Fruit fly (Drosophila melanogaster): ENCODE results near the gene Acam.

Gene Acam

DNA sequence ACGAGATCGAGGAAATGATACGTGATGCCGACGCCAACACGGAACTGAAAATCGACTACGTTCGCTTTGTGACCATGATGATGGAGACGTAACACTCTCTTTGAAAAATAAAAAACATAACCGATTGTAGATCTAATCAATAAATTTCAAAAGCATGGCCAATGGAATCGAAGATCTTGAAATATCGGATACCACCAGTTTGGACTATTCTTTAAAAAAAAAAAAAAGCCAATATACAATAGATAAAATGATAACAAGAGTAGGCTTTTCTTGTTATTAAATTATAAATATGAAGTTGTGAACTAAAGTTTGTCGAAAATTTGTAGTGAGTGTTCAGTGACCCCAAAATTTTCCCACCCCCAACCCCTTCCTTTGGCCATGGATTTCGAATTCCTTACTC lies at the start of gene Acam, which contains the start of gene CG17770:
Gene Acam (plus strand): TSS at position 301 of the 400 bp plus-strand sequence.
Gene CG17770 (plus strand): TSS at position 301 of the 400 bp plus-strand sequence.
- TF ChIP-seq psq (optimal IDR thresholded peaks at IDR 0.05), result no peak
- no peak for TF ChIP-seq usp (GFP tag; optimal IDR thresholded peaks at IDR 0.05)
- no peak for TF ChIP-seq pan (optimal IDR thresholded peaks at IDR 0.05)
- no peak for TF ChIP-seq CG8478 (optimal IDR thresholded peaks at IDR 0.05)
- no peak for TF ChIP-seq Dll (optimal IDR thresholded peaks at IDR 0.05)
- TF ChIP-seq EcR (GFP tag; optimal IDR thresholded peaks at IDR 0.05), result no peak

- TF ChIP-seq Dll (optimal IDR thresholded peaks at IDR 0.05) (no peak), EcR (GFP tag; optimal IDR thresholded peaks at IDR 0.05) (no peak), usp (GFP tag; optimal IDR thresholded peaks at IDR 0.05) (no peak), CG8478 (optimal IDR thresholded peaks at IDR 0.05) (no peak), pan (optimal IDR thresholded peaks at IDR 0.05) (no peak), psq (optimal IDR thresholded peaks at IDR 0.05) (no peak)
These were observed 49.5 kb upstream of the Acam start for dm6 chr3R:25762005-25762764.

dm6 chr3R:25763005-25763404 lies 48.7 kb upstream of the Acam start, which contains the start of gene LpR1:
Gene LpR1, minus strand, starts transcription at chr3R:25763105.
- no peak for TF ChIP-seq CG8478 (optimal IDR thresholded peaks at IDR 0.05)
- no peak for TF ChIP-seq psq (optimal IDR thresholded peaks at IDR 0.05)
- no peak for TF ChIP-seq pan (optimal IDR thresholded peaks at IDR 0.05)
- no peak for TF ChIP-seq Dll (optimal IDR thresholded peaks at IDR 0.05)
- no peak for TF ChIP-seq usp (GFP tag; optimal IDR thresholded peaks at IDR 0.05)
- TF ChIP-seq EcR (GFP tag; optimal IDR thresholded peaks at IDR 0.05), result no peak

- TF ChIP-seq EcR (GFP tag; optimal IDR thresholded peaks at IDR 0.05), result no peak
- no peak for TF ChIP-seq usp (GFP tag; optimal IDR thresholded peaks at IDR 0.05)
- TF ChIP-seq pan (optimal IDR thresholded peaks at IDR 0.05), result no peak
- no peak for TF ChIP-seq CG8478 (optimal IDR thresholded peaks at IDR 0.05)
- TF ChIP-seq Dll (optimal IDR thresholded peaks at IDR 0.05), result no peak
- TF ChIP-seq psq (optimal IDR thresholded peaks at IDR 0.05), result no peak
These were observed 36.4 kb upstream of the Acam start, which contains the start of the genes CG17197 and CG17198 for dm6 chr3R:25775269-25775668. Gene CG17197, minus strand, starts transcription at chr3R:25775369. Gene CG17198, minus strand, starts transcription at chr3R:25775369.

- TF ChIP-seq Dll (optimal IDR thresholded peaks at IDR 0.05) (no peak), usp (GFP tag; optimal IDR thresholded peaks at IDR 0.05) (no peak), CG8478 (optimal IDR thresholded peaks at IDR 0.05) (no peak), EcR (GFP tag; optimal IDR thresholded peaks at IDR 0.05) (no peak), pan (optimal IDR thresholded peaks at IDR 0.05) (no peak), psq (optimal IDR thresholded peaks at IDR 0.05) (no peak)
These were observed 35.6 kb upstream of the Acam start, which contains the start of gene CG17196 for dm6 chr3R:25776137-25776536. Gene CG17196, minus strand, starts transcription at chr3R:25776237.

DNA sequence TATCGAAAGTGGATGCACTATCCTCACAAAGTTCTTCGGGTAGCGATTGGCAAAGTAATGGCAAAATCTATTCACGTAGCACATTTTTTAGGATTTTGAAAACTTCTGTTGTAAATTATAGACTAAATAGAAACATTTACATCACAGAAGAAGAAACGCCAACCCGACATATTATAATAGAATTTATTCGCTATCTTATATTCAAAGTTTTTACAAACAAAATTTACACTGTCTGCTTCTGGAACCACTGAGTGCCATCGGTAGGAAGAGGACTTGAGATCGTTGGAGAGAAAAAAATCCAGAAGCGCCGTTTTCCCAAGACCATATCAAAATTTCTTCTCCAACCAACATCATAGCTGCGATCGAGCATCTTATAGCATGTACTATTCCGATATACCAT lies 34.6 kb upstream of the Acam start, which contains the start of gene CG17195:
Gene CG17195 (minus strand): TSS at position 101 of the 400 bp plus-strand sequence.
- TF ChIP-seq EcR (GFP tag; optimal IDR thresholded peaks at IDR 0.05), result no peak
- TF ChIP-seq Dll (optimal IDR thresholded peaks at IDR 0.05), result no peak
- no peak for TF ChIP-seq usp (GFP tag; optimal IDR thresholded peaks at IDR 0.05)
- TF ChIP-seq pan (optimal IDR thresholded peaks at IDR 0.05), result no peak
- TF ChIP-seq CG8478 (optimal IDR thresholded peaks at IDR 0.05), result no peak
- no peak for TF ChIP-seq psq (optimal IDR thresholded peaks at IDR 0.05)

- TF ChIP-seq usp (GFP tag; optimal IDR thresholded peaks at IDR 0.05) (no peak), Dll (optimal IDR thresholded peaks at IDR 0.05) (no peak), psq (optimal IDR thresholded peaks at IDR 0.05) (no peak), CG8478 (optimal IDR thresholded peaks at IDR 0.05) (no peak), EcR (GFP tag; optimal IDR thresholded peaks at IDR 0.05) (no peak), pan (optimal IDR thresholded peaks at IDR 0.05) (no peak)
These were observed 33.5 kb upstream of the Acam start, which contains the start of gene CG4956 for dm6 chr3R:25778205-25778604. Gene CG4956, minus strand, starts transcription at chr3R:25778305.

- TF ChIP-seq usp (GFP tag; optimal IDR thresholded peaks at IDR 0.05), result no peak
- TF ChIP-seq psq (optimal IDR thresholded peaks at IDR 0.05), result no peak
- TF ChIP-seq CG8478 (optimal IDR thresholded peaks at IDR 0.05), result no peak
- no peak for TF ChIP-seq EcR (GFP tag; optimal IDR thresholded peaks at IDR 0.05)
- no peak for TF ChIP-seq Dll (optimal IDR thresholded peaks at IDR 0.05)
- no peak for TF ChIP-seq pan (optimal IDR thresholded peaks at IDR 0.05)
These were observed 28.8 kb upstream of the Acam start for dm6 chr3R:25782855-25783424.

DNA sequence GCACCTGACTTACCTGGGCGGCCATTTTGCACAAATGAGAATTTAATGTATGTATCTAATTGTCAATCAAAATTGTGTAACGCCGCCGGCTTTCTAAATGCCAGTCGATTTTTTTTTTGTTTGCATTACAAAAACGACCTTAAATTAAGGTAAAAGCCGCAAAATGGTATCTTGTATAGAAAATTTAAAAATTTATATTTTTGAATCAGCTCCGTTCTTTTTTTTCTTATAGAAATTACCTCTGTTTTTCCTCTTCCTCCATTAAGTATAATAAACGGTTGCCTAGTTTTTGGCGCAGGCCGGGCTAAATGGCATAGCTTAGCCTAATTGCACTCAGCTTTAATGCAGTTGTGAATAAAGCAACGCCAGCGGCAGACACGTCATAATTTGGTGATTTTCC lies 24.5 kb upstream of the Acam start, which contains the start of gene CG4960:
Gene CG4960 (minus strand): TSS at position 101 of the 400 bp plus-strand sequence.
- no peak for TF ChIP-seq pan (optimal IDR thresholded peaks at IDR 0.05)
- no peak for TF ChIP-seq CG8478 (optimal IDR thresholded peaks at IDR 0.05)
- no peak for TF ChIP-seq usp (GFP tag; optimal IDR thresholded peaks at IDR 0.05)
- TF ChIP-seq psq (optimal IDR thresholded peaks at IDR 0.05), result no peak
- no peak for TF ChIP-seq EcR (GFP tag; optimal IDR thresholded peaks at IDR 0.05)
- no peak for TF ChIP-seq Dll (optimal IDR thresholded peaks at IDR 0.05)

DNA sequence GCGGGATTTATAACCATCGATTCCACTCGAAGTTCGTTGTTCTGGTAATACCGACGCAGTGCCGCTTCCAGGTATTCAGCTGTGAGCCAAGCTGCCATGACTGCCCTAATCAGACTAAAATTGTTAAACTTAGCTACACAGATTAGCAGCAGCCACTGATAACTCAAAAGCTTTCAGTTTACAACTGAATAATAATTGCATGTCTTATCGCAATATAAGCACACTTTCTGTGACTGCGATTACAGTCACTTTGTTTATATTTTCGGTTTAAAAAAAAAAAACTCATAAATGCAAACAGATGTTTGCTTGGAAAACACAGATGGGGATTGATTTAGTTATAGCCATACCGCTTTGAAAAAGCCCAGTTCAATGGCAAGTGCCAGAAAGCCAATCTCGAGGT lies 22.4 kb upstream of the Acam start, which contains the start of gene CG31380:
Gene CG31380 (minus strand): TSS at position 101 of the 400 bp plus-strand sequence.
- TF ChIP-seq pan (optimal IDR thresholded peaks at IDR 0.05) (no peak), CG8478 (optimal IDR thresholded peaks at IDR 0.05) (no peak), Dll (optimal IDR thresholded peaks at IDR 0.05) (no peak), psq (optimal IDR thresholded peaks at IDR 0.05) (no peak), EcR (GFP tag; optimal IDR thresholded peaks at IDR 0.05) (no peak), usp (GFP tag; optimal IDR thresholded peaks at IDR 0.05) (no peak)

DNA sequence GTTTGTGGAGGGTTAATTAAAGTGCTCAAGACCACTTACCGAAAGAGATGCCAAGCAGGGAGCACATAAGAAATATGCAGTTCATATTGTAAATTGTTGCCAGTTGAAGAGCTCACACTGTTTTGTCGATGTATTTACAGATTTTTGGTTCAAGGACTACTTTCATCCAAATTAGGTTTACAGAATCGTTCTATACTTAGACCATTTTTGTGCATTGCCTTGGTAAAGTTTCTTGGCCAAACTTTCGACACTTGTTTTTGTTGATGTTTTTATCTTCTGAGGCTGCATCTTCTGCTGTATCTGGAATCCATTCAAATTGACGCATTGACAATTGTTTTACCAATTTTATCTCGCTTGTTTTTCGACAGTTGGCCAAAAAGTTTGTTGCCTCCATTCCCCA lies 21.3 kb upstream of the Acam start, which contains the start of gene CG31093:
Gene CG31093 (minus strand): TSS at position 101 of the 400 bp plus-strand sequence.
- TF ChIP-seq CG8478 (optimal IDR thresholded peaks at IDR 0.05) (no peak), Dll (optimal IDR thresholded peaks at IDR 0.05) (no peak), psq (optimal IDR thresholded peaks at IDR 0.05) (no peak)

dm6 chr3R:25791807-25792206 lies 19.9 kb upstream of the Acam start:
- TF ChIP-seq EcR (GFP tag; optimal IDR thresholded peaks at IDR 0.05) (no peak), CG8478 (optimal IDR thresholded peaks at IDR 0.05) (no peak), Dll (optimal IDR thresholded peaks at IDR 0.05) (no peak), psq (optimal IDR thresholded peaks at IDR 0.05) (no peak), usp (GFP tag; optimal IDR thresholded peaks at IDR 0.05) (no peak), pan (optimal IDR thresholded peaks at IDR 0.05) (no peak)

All from whole organism.